Worm (Caenorhabditis elegans) whole organism, late embryonic: ENCODE results near the gene ubxn-4.

Source experiments
- C08G9.2 ChIP-seq: sonication (generic microtip); optimal IDR thresholded peaks from 2 replicates; lab custom pipeline; 2016; ENCODE audit warnings: mild to moderate bottlenecking, missing genetic modification characterization, moderate library complexity, missing compliant biosample characterization
- C38D4.7 ChIP-seq: fragments of 200-800 bp; sonication (Bioruptor generic); optimal IDR thresholded peaks from 2 replicates; lab custom pipeline; 2018; ENCODE audit warnings: mild to moderate bottlenecking, missing genetic modification characterization, moderate library complexity, missing compliant biosample characterization
- F13H6.1 ChIP-seq: sonication (generic microtip); optimal IDR thresholded peaks from 2 replicates; lab custom pipeline; 2016; ENCODE audit warnings: missing genetic modification characterization, missing compliant biosample characterization
- Y22D7AL.16 ChIP-seq: sonication (generic microtip); optimal IDR thresholded peaks from 2 replicates; lab custom pipeline; 2016; ENCODE audit warnings: missing genetic modification characterization, missing compliant biosample characterization
- ama-1 ChIP-seq: fragments of 150-350 bp; optimal IDR thresholded peaks from 2 replicates; lab custom pipeline; 2014
- ceh-14 ChIP-seq: sonication (generic microtip); optimal IDR thresholded peaks from 2 replicates; lab custom pipeline; 2016; ENCODE audit warnings: missing genotype, missing genetic modification characterization, missing compliant biosample characterization
- ceh-19 ChIP-seq: fragments of 200-800 bp; sonication (Bioruptor generic); optimal IDR thresholded peaks from 2 replicates; lab custom pipeline; 2018; ENCODE audit warnings: mild to moderate bottlenecking, missing genetic modification characterization, missing compliant biosample characterization
- ceh-2 ChIP-seq: sonication (generic microtip); optimal IDR thresholded peaks from 2 replicates; lab custom pipeline; 2016; ENCODE audit warnings: missing genotype, missing genetic modification characterization, missing compliant biosample characterization
- ceh-24 ChIP-seq: sonication (generic microtip); optimal IDR thresholded peaks from 2 replicates; lab custom pipeline; 2016; ENCODE audit warnings: mild to moderate bottlenecking, missing genetic modification characterization, missing compliant biosample characterization
- ceh-31 ChIP-seq: sonication (generic microtip); optimal IDR thresholded peaks from 2 replicates; lab custom pipeline; 2016; ENCODE audit warnings: missing genetic modification characterization, missing compliant biosample characterization
- ceh-34 ChIP-seq: sonication (generic microtip); optimal IDR thresholded peaks from 2 replicates; lab custom pipeline; 2016; ENCODE audit warnings: mild to moderate bottlenecking, missing genetic modification characterization, missing compliant biosample characterization
- ceh-45 ChIP-seq: fragments of 200-800 bp; sonication (Bioruptor generic); IDR thresholded peaks from 2 replicates; pipeline ENCODE4 v1.3.6; 2022; ENCODE audit warnings: missing genetic modification reagents, missing genetic modification characterization, missing compliant biosample characterization
- ceh-48 ChIP-seq: sonication (generic microtip); optimal IDR thresholded peaks from 2 replicates; lab custom pipeline; 2016; ENCODE audit warnings: missing genetic modification characterization, inconsistent platforms, missing compliant biosample characterization
- ceh-6 ChIP-seq: fragments of 200-800 bp; sonication (Bioruptor generic); optimal IDR thresholded peaks from 2 replicates; lab custom pipeline; 2018; ENCODE audit warnings: mild to moderate bottlenecking, missing genetic modification characterization, missing compliant biosample characterization
- ceh-9 ChIP-seq: sonication (generic microtip); optimal IDR thresholded peaks from 2 replicates; lab custom pipeline; 2016; ENCODE audit warnings: mild to moderate bottlenecking, missing genetic modification characterization, inconsistent platforms, missing compliant biosample characterization
- elt-2 ChIP-seq: sonication (generic microtip); optimal IDR thresholded peaks from 2 replicates; lab custom pipeline; 2016; ENCODE audit warnings: missing genetic modification reagents, missing genetic modification characterization, missing compliant biosample characterization
- ets-4 ChIP-seq: sonication (generic microtip); optimal IDR thresholded peaks from 2 replicates; lab custom pipeline; 2016; ENCODE audit warnings: missing genetic modification characterization, missing compliant biosample characterization
- eyg-1 ChIP-seq: sonication (generic microtip); optimal IDR thresholded peaks from 2 replicates; lab custom pipeline; 2016; ENCODE audit warnings: missing genotype, missing genetic modification characterization, missing compliant biosample characterization
- gmeb-2 ChIP-seq: sonication (generic microtip); optimal IDR thresholded peaks from 2 replicates; lab custom pipeline; 2016; ENCODE audit warnings: missing genetic modification characterization, inconsistent platforms, missing compliant biosample characterization
- hlh-15 ChIP-seq: sonication (generic microtip); optimal IDR thresholded peaks from 2 replicates; lab custom pipeline; 2016; ENCODE audit warnings: missing genetic modification characterization, missing compliant biosample characterization
- hlh-6 ChIP-seq: sonication (generic microtip); optimal IDR thresholded peaks from 2 replicates; lab custom pipeline; 2016; ENCODE audit warnings: missing genotype, missing genetic modification characterization, missing compliant biosample characterization
- hlh-8 ChIP-seq: sonication (generic microtip); optimal IDR thresholded peaks from 2 replicates; lab custom pipeline; 2016; ENCODE audit warnings: missing genotype, missing genetic modification characterization, missing compliant biosample characterization
- lim-6 ChIP-seq: sonication (generic microtip); optimal IDR thresholded peaks from 2 replicates; lab custom pipeline; 2016; ENCODE audit warnings: missing genetic modification characterization, missing compliant biosample characterization
- lin-11 ChIP-seq: fragments of 200-800 bp; sonication (Bioruptor generic); optimal IDR thresholded peaks from 2 replicates; lab custom pipeline; 2018; ENCODE audit warnings: mild to moderate bottlenecking, missing genetic modification characterization, missing compliant biosample characterization
- mec-3 ChIP-seq: sonication (generic microtip); optimal IDR thresholded peaks from 2 replicates; lab custom pipeline; 2016; ENCODE audit warnings: borderline replicate concordance, missing genetic modification characterization, missing compliant biosample characterization
- nfya-1 ChIP-seq: sonication (generic microtip); optimal IDR thresholded peaks from 2 replicates; lab custom pipeline; 2017; ENCODE audit warnings: missing genetic modification characterization, mild to moderate bottlenecking, missing compliant biosample characterization, antibody characterized with exemption, moderate library complexity
- nhr-11 ChIP-seq: fragments of 150-350 bp; optimal IDR thresholded peaks from 2 replicates; lab custom pipeline; 2014; ENCODE audit warnings: missing biosample characterization, missing genetic modification characterization
- nhr-232 ChIP-seq: sonication (generic microtip); optimal IDR thresholded peaks from 2 replicates; lab custom pipeline; 2016; ENCODE audit warnings: missing genetic modification characterization, missing compliant biosample characterization
- npax-4 ChIP-seq: sonication (generic microtip); optimal IDR thresholded peaks from 2 replicates; lab custom pipeline; 2016; ENCODE audit warnings: missing genetic modification characterization, missing compliant biosample characterization
- pag-3 ChIP-seq: sonication (generic microtip); optimal IDR thresholded peaks from 2 replicates; lab custom pipeline; 2016; ENCODE audit warnings: missing compliant biosample characterization, missing genetic modification characterization, borderline replicate concordance
- pat-9 ChIP-seq: fragments of 200-800 bp; sonication (Bioruptor generic); optimal IDR thresholded peaks from 2 replicates; lab custom pipeline; 2018; ENCODE audit warnings: mild to moderate bottlenecking, missing genetic modification characterization, moderate library complexity, missing compliant biosample characterization
- pax-1 ChIP-seq: fragments of 150-350 bp; optimal IDR thresholded peaks from 2 replicates; lab custom pipeline; 2014; ENCODE audit warnings: missing biosample characterization, missing genetic modification characterization
- pha-2 ChIP-seq: sonication (generic microtip); optimal IDR thresholded peaks from 2 replicates; lab custom pipeline; 2017; ENCODE audit warnings: mild to moderate bottlenecking, missing genetic modification characterization, missing compliant biosample characterization
- pha-4 ChIP-seq: fragments of 150-350 bp; optimal IDR thresholded peaks from 2 replicates; lab custom pipeline; 2018; ENCODE audit warnings: missing biosample characterization, missing genetic modification reagents, missing genetic modification characterization
- rnt-1 ChIP-seq: sonication (generic microtip); optimal IDR thresholded peaks from 2 replicates; lab custom pipeline; 2016; ENCODE audit warnings: missing genetic modification characterization, missing compliant biosample characterization
- sox-2 ChIP-seq: fragments of 200-800 bp; sonication (Bioruptor generic); IDR thresholded peaks from 2 replicates; pipeline ENCODE4 v1.3.6; 2022; ENCODE audit warnings: missing genetic modification reagents, missing genetic modification characterization, missing compliant biosample characterization
- sox-4 ChIP-seq: sonication (generic microtip); optimal IDR thresholded peaks from 2 replicates; lab custom pipeline; 2017; ENCODE audit warnings: mild to moderate bottlenecking, missing genetic modification characterization, inconsistent platforms, missing compliant biosample characterization
- syd-9 ChIP-seq: sonication (generic microtip); optimal IDR thresholded peaks from 2 replicates; lab custom pipeline; 2016; ENCODE audit warnings: mild to moderate bottlenecking, missing genetic modification characterization, moderate library complexity, missing compliant biosample characterization
- tbx-2 ChIP-seq: sonication (generic microtip); optimal IDR thresholded peaks from 2 replicates; lab custom pipeline; 2016; ENCODE audit warnings: missing genetic modification characterization, missing compliant biosample characterization
- tbx-7 ChIP-seq: sonication (generic microtip); optimal IDR thresholded peaks from 2 replicates; lab custom pipeline; 2016; ENCODE audit warnings: missing genotype, missing genetic modification characterization, missing compliant biosample characterization
- unc-3 ChIP-seq, 2 experiments: fragments of 200-800 bp in 1 of 2; sonication (Bioruptor generic) in 1 of 2; sonication (generic microtip) in 1 of 2; conservative IDR thresholded peaks in 1 of 2; optimal IDR thresholded peaks in 1 of 2; 2 replicates each; pipeline versions ENCODE4 v1.3.6 to Lab custom; 2016 to 2022; ENCODE audit warnings: missing compliant biosample characterization in 2 of 2, missing genetic modification characterization in 2 of 2, missing genetic modification reagents in 1 of 2
- zip-5 ChIP-seq: sonication (generic microtip); optimal IDR thresholded peaks from 2 replicates; lab custom pipeline; 2016; ENCODE audit warnings: missing genetic modification characterization, missing compliant biosample characterization

The ubxn-4 gene

DNA sequence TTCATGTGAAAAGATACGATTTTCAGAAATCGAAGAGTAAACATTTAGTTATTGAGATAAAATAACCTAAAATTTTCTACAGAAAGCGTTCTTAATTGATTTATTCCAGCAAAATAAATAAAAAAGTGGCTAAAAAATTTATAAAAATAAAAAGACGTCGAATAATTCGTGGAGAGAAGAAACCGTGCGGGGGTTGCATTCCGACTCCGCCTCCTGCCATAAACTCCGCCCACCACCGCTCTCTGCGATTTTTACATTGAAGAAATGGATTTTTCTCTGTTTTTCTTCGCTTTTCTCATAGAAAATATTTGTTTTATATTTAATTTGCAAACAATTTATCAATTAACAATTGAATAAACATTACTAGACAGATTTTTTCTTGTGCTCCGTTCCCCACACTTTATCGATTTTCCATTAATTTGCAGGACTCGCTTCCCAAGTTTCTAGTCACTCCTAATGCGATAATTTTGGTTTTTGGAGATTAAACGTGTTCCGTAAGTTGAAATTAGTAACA lies at the start of gene ubxn-4, which contains the start of gene cyy-1:
Gene ubxn-4 (minus strand): TSS at position 114 of the 514 bp plus-strand sequence.
Gene cyy-1 (plus strand): TSS at position 426 of the 514 bp plus-strand sequence.
- TF ChIP-seq nfya-1 = peak; percentile 31
- TF ChIP-seq ceh-6 (GFP tag; lab: Kevin White, UChicago) = no peak
- TF ChIP-seq elt-2 (tag; lab: Kevin White, UChicago) = peak; percentile 26
- TF ChIP-seq pat-9 = no peak
- TF ChIP-seq ceh-31 (tag; lab: Kevin White, UChicago) = peak; percentile 3
- TF ChIP-seq hlh-6 (tag; lab: Kevin White, UChicago) = no peak

DNA sequence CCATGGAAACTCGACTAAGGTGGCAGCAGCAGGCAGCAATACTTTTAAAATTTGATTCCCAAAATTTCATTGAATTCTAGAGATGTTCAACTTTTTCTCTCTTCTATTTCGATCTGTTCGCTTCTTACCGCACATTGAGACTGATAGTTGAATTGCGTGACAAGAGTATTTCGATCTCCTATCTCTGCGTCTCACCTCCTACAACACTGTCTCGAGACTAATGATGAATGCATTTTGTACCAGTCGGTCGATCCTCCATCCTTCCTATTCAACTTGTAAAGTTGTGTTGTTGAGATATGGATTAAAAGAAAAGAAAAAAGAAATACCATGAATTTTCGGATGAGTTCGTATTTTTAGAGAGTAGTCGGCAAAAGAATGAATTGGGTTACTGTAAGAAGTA lies 45.8 kb upstream of the ubxn-4 start:
- TF ChIP-seq lim-6 (tag; lab: Kevin White, UChicago) (no peak), ama-1 (no peak), F13H6.1 (tag; lab: Kevin White, UChicago) (no peak), zip-5 (tag; lab: Kevin White, UChicago) (no peak), ceh-34 (no peak), rnt-1 (tag; lab: Kevin White, UChicago) (no peak), unc-3 (GFP tag; conservative IDR thresholded peaks at IDR 0.05; lab: Robert Waterston, UW) (no peak), unc-3 (tag; optimal IDR thresholded peaks at IDR 0.05; lab: Kevin White, UChicago) (no peak), pha-2 (tag; lab: Kevin White, UChicago) (no peak), hlh-15 (tag; lab: Kevin White, UChicago) (no peak), pax-1 (tag; lab: Kevin White, UChicago) (no peak), ceh-45 (no peak), C08G9.2 (tag; lab: Kevin White, UChicago) (no peak)

DNA sequence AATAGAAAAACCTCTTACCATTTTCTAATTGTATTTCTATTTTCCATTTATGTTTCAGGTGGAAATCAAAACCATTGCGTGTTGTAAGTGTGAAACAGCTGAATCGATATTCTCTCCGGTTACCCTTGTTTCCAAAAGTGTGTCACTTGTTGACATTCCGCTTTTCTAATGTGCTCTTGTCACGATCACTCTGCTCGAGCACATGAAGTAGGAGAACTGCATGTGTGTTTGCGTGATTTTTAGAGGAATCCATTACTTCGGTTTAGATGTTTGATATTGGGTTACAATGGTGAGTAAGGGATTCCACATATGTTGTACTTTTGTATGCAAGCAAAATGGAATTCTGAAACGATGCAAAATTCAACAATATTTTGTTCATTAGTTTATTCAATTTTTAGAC lies 45.1 kb upstream of the ubxn-4 start:
- no peak for TF ChIP-seq sox-2
- no peak for TF ChIP-seq lin-11
- TF ChIP-seq nhr-11 = no peak
- TF ChIP-seq ceh-34 = no peak

DNA sequence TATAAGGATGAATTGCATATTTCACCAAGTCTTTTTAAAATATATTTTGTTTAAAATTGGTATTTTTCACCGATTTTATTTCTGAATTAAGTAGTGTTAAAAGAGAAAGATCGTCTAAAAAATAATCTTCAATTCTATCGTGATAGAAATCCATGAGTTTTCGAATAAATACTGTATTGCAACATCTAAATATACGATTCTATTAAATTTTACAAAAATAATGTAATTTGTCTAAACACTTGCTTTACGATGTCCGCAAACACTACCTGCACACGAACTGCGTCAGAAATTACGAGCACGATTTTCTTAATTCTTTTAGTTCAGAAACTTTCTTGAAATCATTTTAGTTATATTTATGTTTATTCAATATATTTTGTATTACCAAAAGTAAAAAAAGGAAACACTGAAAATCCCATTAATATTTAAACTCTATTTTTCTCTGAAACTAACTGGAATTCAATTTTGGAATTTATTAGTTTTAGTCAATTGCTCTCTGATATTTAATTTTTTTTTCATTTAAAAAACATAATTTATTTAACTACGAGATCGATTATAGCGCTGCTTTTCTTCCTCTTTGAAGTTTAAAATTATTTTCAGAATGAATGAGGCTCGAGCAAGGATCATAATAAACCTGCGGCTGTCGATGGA lies 43.9 kb upstream of the ubxn-4 start, which contains the start of gene mrpl-32:
Gene mrpl-32 (plus strand): TSS at position 598 of the 648 bp plus-strand sequence.
- no peak for TF ChIP-seq lin-11
- no peak for TF ChIP-seq sox-2
- no peak for TF ChIP-seq C08G9.2 (tag; lab: Kevin White, UChicago)
- TF ChIP-seq ceh-19 (GFP tag; lab: Kevin White, UChicago) = no peak
- no peak for TF ChIP-seq Y22D7AL.16 (tag; lab: Kevin White, UChicago)
- no peak for TF ChIP-seq hlh-8

DNA sequence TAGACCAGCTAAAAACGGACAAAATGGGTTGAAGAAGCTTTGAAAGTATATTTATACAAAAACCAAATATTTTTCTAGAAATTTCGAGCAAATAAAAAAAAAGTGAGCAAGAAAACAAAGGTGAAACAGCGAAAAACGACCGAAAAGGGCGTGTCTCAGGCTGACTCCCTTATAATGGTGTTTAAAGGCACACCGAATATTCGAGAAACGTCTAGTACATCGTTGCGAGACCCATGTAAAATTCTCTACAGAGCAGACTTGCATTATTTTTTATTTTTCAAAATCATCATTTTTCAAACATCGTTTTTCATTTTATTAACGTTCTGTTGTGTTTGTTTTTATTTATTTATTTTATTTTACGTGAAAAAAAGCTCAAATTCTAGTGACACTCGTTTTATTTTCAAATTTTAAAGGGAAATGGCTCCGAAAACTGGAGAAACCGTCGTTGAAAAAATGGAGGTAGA lies 41.6 kb upstream of the ubxn-4 start, which contains the start of gene rpn-3:
Gene rpn-3 (plus strand): TSS at position 414 of the 464 bp plus-strand sequence.
- TF ChIP-seq pha-4 (tag; lab: Kevin White, UChicago) = no peak
- peak; percentile 27 for TF ChIP-seq ceh-14 (tag; lab: Kevin White, UChicago)
- TF ChIP-seq mec-3 (tag; lab: Kevin White, UChicago) = no peak
- no peak for TF ChIP-seq C38D4.7 (GFP tag; lab: Kevin White, UChicago)
- peak; percentile 8 for TF ChIP-seq ceh-48 (tag; lab: Kevin White, UChicago)
- peak; percentile 94 for TF ChIP-seq nfya-1
- no peak for TF ChIP-seq lim-6 (tag; lab: Kevin White, UChicago)
- peak; percentile 67 for TF ChIP-seq ets-4 (tag; lab: Kevin White, UChicago)
- peak; percentile 47 for TF ChIP-seq syd-9 (tag; lab: Kevin White, UChicago)
- peak; percentile 88 for TF ChIP-seq ceh-31 (tag; lab: Kevin White, UChicago)
- peak; percentile 34 for TF ChIP-seq elt-2 (tag; lab: Kevin White, UChicago)
- no peak for TF ChIP-seq ceh-9 (tag; lab: Kevin White, UChicago)
- no peak for TF ChIP-seq nhr-232 (tag; lab: Kevin White, UChicago)
- no peak for TF ChIP-seq npax-4 (tag; lab: Kevin White, UChicago)
- no peak for TF ChIP-seq pag-3 (tag; lab: Kevin White, UChicago)
- TF ChIP-seq ceh-34 = peak; percentile 84
- peak; percentile 84 for TF ChIP-seq tbx-2 (tag; lab: Kevin White, UChicago)
- no peak for TF ChIP-seq tbx-7 (tag; lab: Kevin White, UChicago)
- no peak for TF ChIP-seq zip-5 (tag; lab: Kevin White, UChicago)
- TF ChIP-seq sox-4 (tag; lab: Kevin White, UChicago) = peak; percentile 28
- TF ChIP-seq lin-11 = no peak
- no peak for TF ChIP-seq pat-9
- no peak for TF ChIP-seq gmeb-2 (tag; lab: Kevin White, UChicago)
- TF ChIP-seq ceh-2 = peak; percentile 55
- TF ChIP-seq eyg-1 (tag; lab: Kevin White, UChicago) = no peak
- peak; percentile 97 for TF ChIP-seq pax-1 (tag; lab: Kevin White, UChicago)
- no peak for TF ChIP-seq ceh-24 (tag; lab: Kevin White, UChicago)
- TF ChIP-seq hlh-8 = peak; percentile 8
- peak; percentile 73 for TF ChIP-seq rnt-1 (tag; lab: Kevin White, UChicago)
